Worm (Caenorhabditis elegans): ENCODE results near the gene dcr-1.

The dcr-1 gene

DNA sequence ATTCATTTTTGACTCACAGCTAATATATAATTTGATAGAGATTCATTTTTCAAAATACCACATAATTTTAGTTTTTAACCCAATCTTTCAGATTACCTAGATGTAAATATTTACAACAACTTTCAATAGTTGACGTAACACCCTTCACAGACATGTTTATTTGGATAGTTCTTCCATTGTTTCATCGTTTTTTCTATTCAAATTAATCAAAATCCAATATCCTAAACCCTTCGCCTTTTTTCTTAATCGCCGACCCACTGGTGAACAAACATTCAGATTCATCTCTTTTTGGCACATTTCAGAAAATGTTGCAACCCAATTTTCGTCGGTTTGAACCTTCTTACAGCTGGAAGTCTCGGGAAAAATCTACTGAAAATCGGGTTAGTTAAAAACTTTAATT lies 18.9 kb upstream of the dcr-1 start, which contains the start of gene K06H7.1:
Gene K06H7.1, plus strand, starts transcription at position 301 of the 400 bp plus-strand sequence.
- TF ChIP-seq F23B12.7 (tag; optimal IDR thresholded peaks at IDR 0.05; ENCODE audit: insufficient read depth), result no peak
- no peak for TF ChIP-seq fkh-3 (tag; optimal IDR thresholded peaks at IDR 0.05)
- TF ChIP-seq akir-1 (GFP tag; optimal IDR thresholded peaks at IDR 0.05), result no peak
- no peak for TF ChIP-seq ztf-3 (GFP tag; optimal IDR thresholded peaks at IDR 0.05)
- no peak for TF ChIP-seq hrde-1 (tag; optimal IDR thresholded peaks at IDR 0.05; ENCODE audit: borderline replicate concordance)

ce11 chrIII:8098116-8098515 lies 18.0 kb upstream of the dcr-1 start, which contains the start of gene K06H7.8:
TSS of gene K06H7.8 (minus strand) at chrIII:8098216.
- no peak for TF ChIP-seq B0035.1 (tag; optimal IDR thresholded peaks at IDR 0.05)
- no peak for TF ChIP-seq bed-1 (GFP tag; IDR thresholded peaks at IDR 0.05)
- TF ChIP-seq ceh-79 (tag; optimal IDR thresholded peaks at IDR 0.05), result no peak
- no peak for TF ChIP-seq ztf-22 (GFP tag; optimal IDR thresholded peaks at IDR 0.05)
- TF ChIP-seq him-1 (tag; optimal IDR thresholded peaks at IDR 0.05), result no peak
- TF ChIP-seq ztf-26 (tag; optimal IDR thresholded peaks at IDR 0.05), result no peak
- no peak for TF ChIP-seq ztf-18 (tag; optimal IDR thresholded peaks at IDR 0.05)
- no peak for TF ChIP-seq nfya-1 (tag; optimal IDR thresholded peaks at IDR 0.05; ENCODE audit: borderline replicate concordance, insufficient read depth)
- no peak for TF ChIP-seq D2030.7 (GFP tag; IDR thresholded peaks at IDR 0.05)
- TF ChIP-seq aptf-2 (GFP tag; conservative IDR thresholded peaks at IDR 0.05), result no peak
- TF ChIP-seq lag-1 (GFP tag; IDR thresholded peaks at IDR 0.05), result no peak
- TF ChIP-seq lsl-1 (GFP tag; optimal IDR thresholded peaks at IDR 0.05), result no peak
- no peak for TF ChIP-seq nhr-80 (tag; optimal IDR thresholded peaks at IDR 0.05)

- TF ChIP-seq lin-40 (tag; optimal IDR thresholded peaks at IDR 0.05), result peak; percentile 4
- TF ChIP-seq dpff-1 (tag; optimal IDR thresholded peaks at IDR 0.05), result no peak
- TF ChIP-seq hmg-1.2 (GFP tag; IDR thresholded peaks at IDR 0.05), result 0 out of 2 replicates have a peak, but pooled peaks have one; percentile 12
- peak; percentile 79 for TF ChIP-seq attf-5 (GFP tag; optimal IDR thresholded peaks at IDR 0.05)
- TF ChIP-seq mcd-1 (GFP tag; IDR thresholded peaks at IDR 0.05), result peak; percentile 79
- no peak for TF ChIP-seq akir-1 (GFP tag; optimal IDR thresholded peaks at IDR 0.05)
- TF ChIP-seq ceh-27 (GFP tag; optimal IDR thresholded peaks at IDR 0.05), result peak; percentile 4
- peak; percentile 38 for TF ChIP-seq nhr-80 (tag; optimal IDR thresholded peaks at IDR 0.05)
- no peak for TF ChIP-seq efl-1 (GFP tag; optimal IDR thresholded peaks at IDR 0.05)
Measured at ce11 chrIII:8093079-8093623, 13.1 kb upstream of the dcr-1 start, which contains the start of gene K06H7.2. TSS of gene K06H7.2 (plus strand) at chrIII:8093573.

- TF ChIP-seq hmg-1.2 (GFP tag; IDR thresholded peaks at IDR 0.05) (no peak), ztf-22 (GFP tag; optimal IDR thresholded peaks at IDR 0.05) (no peak)
Measured at ce11 chrIII:8091408-8091807, 11.3 kb upstream of the dcr-1 start, which contains the start of gene idi-1. TSS of gene idi-1 (plus strand) at chrIII:8091708.

DNA sequence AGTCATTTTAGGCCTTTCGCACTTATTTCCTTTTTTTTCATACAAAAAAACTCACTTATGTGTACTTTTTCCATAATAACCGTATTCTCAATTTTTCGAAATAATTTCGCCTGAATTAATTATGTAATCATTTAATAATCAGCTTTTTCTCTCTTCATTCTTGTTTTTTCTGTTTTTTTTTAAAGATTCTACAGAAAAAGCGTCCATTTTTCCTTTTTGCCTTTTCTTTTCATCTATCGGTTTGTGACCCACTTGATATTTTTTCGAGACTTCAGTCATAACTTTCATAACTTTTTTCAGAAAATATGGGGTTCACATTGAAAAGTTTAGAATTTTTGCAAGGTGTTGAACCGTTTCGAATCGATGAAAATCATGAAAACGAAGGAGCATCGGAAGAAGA lies 8.2 kb upstream of the dcr-1 start, which contains the start of gene vms-1:
Gene vms-1, plus strand, starts transcription at position 301 of the 400 bp plus-strand sequence.
- TF ChIP-seq F52B5.7 (tag; optimal IDR thresholded peaks at IDR 0.05), result no peak

ce11 chrIII:8085355-8085754 lies 5.3 kb upstream of the dcr-1 start, which contains the start of the genes K06H7.7 and grp-1:
TSS of gene K06H7.7 (minus strand) at chrIII:8085475.
TSS of gene grp-1 (plus strand) at chrIII:8085705.
- 0 out of 2 replicates have a peak, but pooled peaks have one; percentile 26 for TF ChIP-seq F33H1.4 (GFP tag; IDR thresholded peaks at IDR 0.05)
- TF ChIP-seq ceh-27 (GFP tag; optimal IDR thresholded peaks at IDR 0.05), result no peak
- no peak for TF ChIP-seq madf-10 (tag; optimal IDR thresholded peaks at IDR 0.05)
- TF ChIP-seq madf-6 (GFP tag; IDR thresholded peaks at IDR 0.05), result peak; percentile 31; the same call in 1 of the 2 replicates
- TF ChIP-seq lsl-1 (GFP tag; optimal IDR thresholded peaks at IDR 0.05), result peak; percentile 77
- peak; percentile 27; the same call in 1 of the 2 replicates for TF ChIP-seq hmg-1.2 (GFP tag; IDR thresholded peaks at IDR 0.05)
- TF ChIP-seq tbp1 (GFP tag; optimal IDR thresholded peaks at IDR 0.05), result peak; percentile 1

All from whole organism, young adult.